Fruit fly (Drosophila melanogaster): Measurements from ENCODE around the gene CG11726.

- TF ChIP-seq CG8478 (optimal IDR thresholded peaks at IDR 0.05) = no peak
- TF ChIP-seq CTCF (optimal IDR thresholded peaks at IDR 0.05) = no peak
These were observed 24.9 kb downstream of the CG11726 start for dm6 chr3L:11419344-11419743.
